Worm (Caenorhabditis elegans) whole organism, L4 larva: Measurements from ENCODE around the gene sdz-19.
A peak's percentile ranks its signal among the peaks of the same experiment; 100 is the strongest.

ENCODE experiments used
- Y5F2A.4 ChIP-seq: fragments of 200-800 bp; sonication (Bioruptor generic); optimal IDR thresholded peaks from 2 replicates; lab custom pipeline; 2018; ENCODE audit warnings: mild to moderate bottlenecking, missing genetic modification characterization, missing compliant biosample characterization
- aly-2 ChIP-seq: sonication (generic microtip); optimal IDR thresholded peaks from 2 replicates; lab custom pipeline; 2018; ENCODE audit warnings: missing biosample characterization, missing genetic modification characterization
- ama-1 ChIP-seq: fragments of 150-350 bp; optimal IDR thresholded peaks from 2 replicates; lab custom pipeline; 2014; ENCODE audit warnings: inconsistent platforms, mixed read lengths
- dmd-9 ChIP-seq: fragments of 200-800 bp; sonication (Bioruptor generic); IDR thresholded peaks from 2 replicates; pipeline ENCODE4 v1.3.6; 2022; ENCODE audit warnings: missing genetic modification reagents, missing genetic modification characterization, missing compliant biosample characterization
- lin-13 ChIP-seq: fragments of 150-350 bp; optimal IDR thresholded peaks from 2 replicates; lab custom pipeline; 2014; ENCODE audit warnings: missing biosample characterization, missing genetic modification reagents, missing genetic modification characterization
- lin-39 ChIP-seq: fragments of 150-350 bp; optimal IDR thresholded peaks from 2 replicates; lab custom pipeline; 2014; ENCODE audit warnings: missing biosample characterization, missing genetic modification reagents, missing genetic modification characterization
- lsy-2 ChIP-seq, 2 experiments: fragments of 150-350 bp in 1 of 2; sonication (generic microtip) in 1 of 2; optimal IDR thresholded peaks; 2 replicates each; lab custom pipeline; 2014 to 2017; ENCODE audit warnings: missing biosample characterization in 2 of 2, missing genetic modification characterization in 2 of 2
- nhr-76 ChIP-seq: fragments of 150-350 bp; optimal IDR thresholded peaks from 2 replicates; lab custom pipeline; 2014; ENCODE audit warnings: missing biosample characterization, missing genetic modification characterization
- set-16 ChIP-seq: fragments of 200-800 bp; sonication (Bioruptor generic); IDR thresholded peaks from 2 replicates; pipeline ENCODE4 v1.3.6; 2022; ENCODE audit warnings: missing genetic modification reagents, missing genetic modification characterization, missing compliant biosample characterization
- skn-1 ChIP-seq: fragments of 150-350 bp; optimal IDR thresholded peaks from 2 replicates; lab custom pipeline; 2014; ENCODE audit warnings: missing biosample characterization, missing genetic modification characterization
- snpc-4 ChIP-seq: fragments of 150-350 bp; optimal IDR thresholded peaks from 2 replicates; lab custom pipeline; 2014; ENCODE audit warnings: missing biosample characterization, missing genetic modification characterization
- unc-39 ChIP-seq: sonication (generic microtip); optimal IDR thresholded peaks from 2 replicates; lab custom pipeline; 2017; ENCODE audit warnings: missing biosample characterization, missing genetic modification characterization
- unc-62 ChIP-seq, 3 experiments: fragments of 150-350 bp in 1 of 3; sonication (generic microtip); optimal IDR thresholded peaks in 2 of 3; peaks in 1 of 3; 1 replicate in 1 of 3; 2 replicates in 2 of 3; lab custom pipeline; 2014 to 2017; ENCODE audit warnings: missing biosample characterization in 3 of 3, missing genetic modification characterization in 3 of 3, missing genetic modification reagents in 3 of 3, missing genotype in 1 of 3

DNA sequence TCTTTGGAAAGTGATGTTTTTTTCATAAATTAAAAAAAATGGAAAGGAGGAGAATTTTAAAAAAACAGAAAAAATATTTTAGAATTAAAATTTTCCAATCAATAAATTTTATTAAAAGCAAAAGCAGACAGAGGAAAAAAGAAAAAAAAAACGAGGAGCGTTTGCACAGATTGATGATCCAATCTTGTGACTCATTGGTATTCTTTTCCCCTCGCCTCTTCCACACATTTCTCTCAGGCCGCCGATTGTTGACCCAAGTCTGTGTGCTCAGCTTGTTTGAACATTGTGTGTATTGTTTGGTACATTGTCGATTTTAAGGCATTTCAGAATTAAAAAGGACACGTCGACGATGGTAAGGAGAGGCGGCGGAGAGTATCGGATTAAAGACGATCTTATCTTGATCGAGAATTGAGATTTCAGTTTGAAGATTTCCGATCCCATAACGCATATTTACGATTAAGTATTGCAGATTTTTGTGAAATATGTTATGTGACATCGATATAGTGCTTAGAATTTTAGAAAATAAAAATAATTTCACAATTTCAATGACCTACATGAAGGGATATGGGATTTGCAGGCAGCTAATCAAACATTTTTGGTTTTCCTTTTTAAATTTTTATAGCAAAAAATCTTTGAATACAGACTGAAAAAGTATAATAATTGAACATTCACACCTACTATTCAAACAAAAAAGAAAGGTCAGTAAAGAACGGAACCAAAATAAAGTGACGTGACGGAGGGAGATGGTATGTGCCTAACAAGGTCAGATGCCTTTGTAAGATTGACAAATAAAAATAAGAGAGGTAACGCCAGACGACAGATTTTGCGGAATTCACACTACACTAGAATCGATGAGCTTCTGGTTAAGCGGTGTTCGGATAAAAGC, 12.7 kb upstream of the sdz-19 start:
- TF ChIP-seq unc-39 (tag; lab: Kevin White, UChicago) (no peak), ama-1 (lab: Kevin White, UChicago) (peak; percentile 35), skn-1 (tag; lab: Kevin White, UChicago) (no peak), lin-39 (no peak), lin-13 (GFP tag; lab: Kevin White, UChicago) (no peak), Y5F2A.4 (GFP tag; lab: Kevin White, UChicago) (no peak), nhr-76 (tag; lab: Kevin White, UChicago) (no peak), set-16 (GFP tag; lab: Robert Waterston, UW) (no peak), snpc-4 (tag; lab: Kevin White, UChicago) (no peak), lsy-2 (tag; optimal IDR thresholded peaks at IDR 0.05; lab: Kevin White, UChicago) (peak in 1 of 2 experiments; percentile 34), dmd-9 (no peak), unc-62 (GFP tag; optimal IDR thresholded peaks at IDR 0.05 in 1 of 2; lab: Kevin White, UChicago) (peak in 1 of 2 experiments; percentile 62), unc-62 (tag; optimal IDR thresholded peaks at IDR 0.05; lab: Kevin White, UChicago) (no peak), aly-2 (tag; lab: Kevin White, UChicago) (no peak)
